Fruit fly (Drosophila melanogaster) whole organism, embryonic: Measurements from ENCODE around the gene Gyc89Da.

Experiments used
- Atf3 ChIP-seq: fragments of 200-800 bp; sonication (Bioruptor generic); optimal IDR thresholded peaks from 3 replicates; lab custom pipeline; 2016; ENCODE audit warnings: missing biosample characterization, missing genetic modification characterization
- CG1024 ChIP-seq: fragments of 200-800 bp; sonication (Bioruptor generic); IDR thresholded peaks from 2 replicates; pipeline ENCODE4 v1.3.6; 2022; ENCODE audit warnings: missing biosample characterization, missing genetic modification characterization
- CG10366 ChIP-seq: fragments of 200-800 bp; sonication (Bioruptor generic); IDR thresholded peaks from 2 replicates; pipeline ENCODE4 v1.3.6; 2022; ENCODE audit warnings: missing biosample characterization, missing genetic modification characterization
- CG10431 ChIP-seq: fragments of 200-800 bp; sonication (Bioruptor generic); optimal IDR thresholded peaks from 3 replicates; lab custom pipeline; 2018; ENCODE audit warnings: missing biosample characterization, mild to moderate bottlenecking, missing genetic modification characterization
- CG11456 ChIP-seq: fragments of 200-800 bp; sonication (Bioruptor generic); IDR thresholded peaks from 3 replicates; pipeline ENCODE4 v1.3.6; 2022; ENCODE audit warnings: missing biosample characterization, missing genetic modification characterization
- CG11560 ChIP-seq: fragments of 200-800 bp; sonication (Bioruptor generic); IDR thresholded peaks from 3 replicates; pipeline ENCODE4 v1.3.6; 2022; ENCODE audit warnings: missing biosample characterization, missing genetic modification characterization
- CG12299 ChIP-seq: fragments of 200-800 bp; sonication (Bioruptor generic); optimal IDR thresholded peaks from 2 replicates; lab custom pipeline; 2018; ENCODE audit warnings: missing biosample characterization, mild to moderate bottlenecking, missing genetic modification characterization
- CG12942 ChIP-seq: fragments of 200-800 bp; sonication (Bioruptor generic); optimal IDR thresholded peaks from 3 replicates; lab custom pipeline; 2016; ENCODE audit warnings: missing biosample characterization, missing genetic modification characterization
- CG13775 ChIP-seq: fragments of 200-800 bp; sonication (Bioruptor generic); optimal IDR thresholded peaks from 3 replicates; lab custom pipeline; 2017; ENCODE audit warnings: missing biosample characterization, mild to moderate bottlenecking, missing genetic modification characterization
- CG13894 ChIP-seq: fragments of 200-800 bp; sonication (Bioruptor generic); optimal IDR thresholded peaks from 3 replicates; lab custom pipeline; 2018; ENCODE audit warnings: missing biosample characterization, mild to moderate bottlenecking, missing genetic modification characterization, moderate library complexity
- CG14860 ChIP-seq: fragments of 200-800 bp; sonication (Bioruptor generic); IDR thresholded peaks from 3 replicates; pipeline ENCODE4 v1.3.6; 2022; ENCODE audit warnings: missing biosample characterization, missing genetic modification characterization; ENCODE audit not compliant: partially characterized antibody
- CG16779 ChIP-seq: fragments of 200-800 bp; sonication (Bioruptor generic); IDR thresholded peaks from 2 replicates; pipeline ENCODE4 v1.3.6; 2022; ENCODE audit warnings: missing biosample characterization, missing genetic modification characterization
- CG16813 ChIP-seq: fragments of 200-800 bp; sonication (Bioruptor generic); IDR thresholded peaks from 3 replicates; pipeline ENCODE4 v1.3.6; 2022; ENCODE audit warnings: missing biosample characterization, missing genetic modification characterization; ENCODE audit not compliant: partially characterized antibody
- CG1792 ChIP-seq: fragments of 200-800 bp; sonication (Bioruptor generic); optimal IDR thresholded peaks from 2 replicates; lab custom pipeline; 2016; ENCODE audit warnings: missing biosample characterization, missing genetic modification characterization
- CG18262 ChIP-seq: fragments of 200-800 bp; optimal IDR thresholded peaks from 3 replicates; lab custom pipeline; 2019; ENCODE audit warnings: missing biosample characterization, mild to moderate bottlenecking, missing genetic modification characterization, moderate library complexity
- CG2120 ChIP-seq: fragments of 200-800 bp; sonication (Bioruptor generic); optimal IDR thresholded peaks from 3 replicates; lab custom pipeline; 2016; ENCODE audit warnings: missing biosample characterization, missing genetic modification characterization
- CG3407 ChIP-seq: fragments of 200-800 bp; sonication (Bioruptor generic); optimal IDR thresholded peaks from 2 replicates; lab custom pipeline; 2018; ENCODE audit warnings: missing biosample characterization, mild to moderate bottlenecking, missing genetic modification characterization
- CG3726 ChIP-seq: fragments of 200-800 bp; sonication (Bioruptor generic); IDR thresholded peaks from 3 replicates; pipeline ENCODE4, ENCODE4 v1.3.6; 2022; ENCODE audit warnings: missing biosample characterization, missing genetic modification characterization
- CG3995 ChIP-seq: fragments of 200-800 bp; sonication (Bioruptor generic); optimal IDR thresholded peaks from 3 replicates; lab custom pipeline; 2016; ENCODE audit warnings: missing biosample characterization, missing genetic modification characterization
- CG4404 ChIP-seq: fragments of 200-800 bp; sonication (Bioruptor generic); IDR thresholded peaks from 2 replicates; pipeline ENCODE4 v1.3.6; 2022; ENCODE audit warnings: missing biosample characterization, missing genetic modification characterization
- CG5180 ChIP-seq: fragments of 200-800 bp; sonication (Bioruptor generic); optimal IDR thresholded peaks from 3 replicates; lab custom pipeline; 2017; ENCODE audit warnings: missing biosample characterization, missing genetic modification characterization, mild to moderate bottlenecking, moderate library complexity, missing genetic modification reagents
- CG6254 ChIP-seq: fragments of 200-800 bp; sonication (Bioruptor generic); optimal IDR thresholded peaks from 3 replicates; lab custom pipeline; 2017; ENCODE audit warnings: mild to moderate bottlenecking, missing biosample characterization, missing genetic modification reagents, missing genetic modification characterization
- CG6272 ChIP-seq: fragments of 200-800 bp; sonication (Bioruptor generic); IDR thresholded peaks from 2 replicates; pipeline ENCODE4 v1.3.6; 2022; ENCODE audit warnings: missing biosample characterization, missing genetic modification characterization
- CG6854 ChIP-seq: fragments of 200-800 bp; sonication (Bioruptor generic); optimal IDR thresholded peaks from 3 replicates; lab custom pipeline; 2017; ENCODE audit warnings: missing biosample characterization, mild to moderate bottlenecking, missing genetic modification characterization
- CG7372 ChIP-seq: fragments of 200-800 bp; sonication (Bioruptor generic); IDR thresholded peaks from 2 replicates; pipeline ENCODE4 v1.3.6; 2022; ENCODE audit warnings: missing biosample characterization, missing genetic modification characterization
- CG8290 ChIP-seq, 3 experiments: fragments of 200-800 bp; sonication (Bioruptor generic); optimal IDR thresholded peaks; 2 replicates each; lab custom pipeline; 2016 to 2019; ENCODE audit warnings: missing biosample characterization in 3 of 3, missing genetic modification characterization in 3 of 3, mild to moderate bottlenecking in 2 of 3, moderate library complexity in 1 of 3
- Fer3 ChIP-seq: fragments of 200-800 bp; sonication (Bioruptor generic); optimal IDR thresholded peaks from 2 replicates; lab custom pipeline; 2018; ENCODE audit warnings: missing biosample characterization, mild to moderate bottlenecking, missing genetic modification characterization, moderate library complexity
- Gsc ChIP-seq: fragments of 200-800 bp; sonication (Bioruptor generic); IDR thresholded peaks from 2 replicates; pipeline ENCODE4 v1.3.6; 2022; ENCODE audit warnings: missing biosample characterization, missing genetic modification characterization
- HLH54F ChIP-seq: fragments of 200-800 bp; sonication (Bioruptor generic); optimal IDR thresholded peaks from 3 replicates; lab custom pipeline; 2016; ENCODE audit warnings: missing biosample characterization, missing genetic modification characterization
- Hmr ChIP-seq: fragments of 200-800 bp; sonication (Bioruptor generic); optimal IDR thresholded peaks from 3 replicates; lab custom pipeline; 2017; ENCODE audit warnings: mild to moderate bottlenecking, missing biosample characterization, missing genetic modification reagents, missing genetic modification characterization
- Jarid2 ChIP-seq: fragments of 200-800 bp; sonication (Bioruptor generic); optimal IDR thresholded peaks from 3 replicates; lab custom pipeline; 2017; ENCODE audit warnings: mild to moderate bottlenecking, missing biosample characterization, missing genetic modification reagents, missing genetic modification characterization
- Nf-YA ChIP-seq: fragments of 200-800 bp; sonication (Bioruptor generic); IDR thresholded peaks from 2 replicates; pipeline ENCODE4 v1.3.6; 2022; ENCODE audit warnings: missing biosample characterization, missing genetic modification characterization
- Nf-YC ChIP-seq: fragments of 200-800 bp; optimal IDR thresholded peaks from 3 replicates; lab custom pipeline; 2019; ENCODE audit warnings: missing biosample characterization, mild to moderate bottlenecking, missing genetic modification characterization, moderate library complexity
- Ptx1 ChIP-seq: fragments of 200-800 bp; sonication (Bioruptor generic); IDR thresholded peaks from 2 replicates; pipeline ENCODE4 v1.3.6; 2022; ENCODE audit warnings: missing biosample characterization, missing genetic modification characterization
- abd-A ChIP-seq: fragments of 200-800 bp; sonication (Bioruptor generic); optimal IDR thresholded peaks from 3 replicates; lab custom pipeline; 2019; ENCODE audit warnings: missing biosample characterization, mild to moderate bottlenecking, missing genetic modification characterization, moderate library complexity
- az2 ChIP-seq: fragments of 200-800 bp; sonication (Bioruptor generic); optimal IDR thresholded peaks from 3 replicates; lab custom pipeline; 2016; ENCODE audit warnings: missing biosample characterization, missing genetic modification characterization
- cad ChIP-seq: fragments of >200 bp; optimal IDR thresholded peaks from 2 replicates; lab custom pipeline; 2017; ENCODE audit warnings: missing biosample characterization, missing genetic modification characterization
- cg ChIP-seq: fragments of 200-800 bp; sonication (Bioruptor generic); optimal IDR thresholded peaks from 3 replicates; lab custom pipeline; 2019; ENCODE audit warnings: missing biosample characterization, mild to moderate bottlenecking, missing genetic modification characterization, moderate library complexity
- croc ChIP-seq: fragments of 200-800 bp; sonication (Bioruptor generic); conservative IDR thresholded peaks from 3 replicates; pipeline ENCODE4 v1.3.6; 2022; ENCODE audit warnings: missing biosample characterization, missing genetic modification characterization
- crol ChIP-seq: fragments of 200-800 bp; sonication (Bioruptor generic); IDR thresholded peaks from 2 replicates; pipeline ENCODE4 v1.3.6; 2022; ENCODE audit warnings: missing biosample characterization, missing genetic modification characterization
- da ChIP-seq: fragments of 200-800 bp; sonication (Bioruptor generic); optimal IDR thresholded peaks from 2 replicates; lab custom pipeline; 2016; ENCODE audit warnings: missing biosample characterization, missing genetic modification characterization
- dysf ChIP-seq: fragments of 200-800 bp; sonication (Bioruptor generic); IDR thresholded peaks from 3 replicates; pipeline ENCODE4 v1.3.6; 2022; ENCODE audit warnings: missing biosample characterization, missing genetic modification characterization
- emc ChIP-seq: fragments of 200-800 bp; sonication (Bioruptor generic); optimal IDR thresholded peaks from 2 replicates; lab custom pipeline; 2016; ENCODE audit warnings: missing biosample characterization, missing genetic modification characterization
- gce ChIP-seq: fragments of 200-800 bp; sonication (Bioruptor generic); IDR thresholded peaks from 3 replicates; pipeline ENCODE4 v1.3.6; 2022; ENCODE audit warnings: missing biosample characterization, missing genetic modification characterization
- gcm2 ChIP-seq: fragments of 200-800 bp; sonication (Bioruptor generic); optimal IDR thresholded peaks from 2 replicates; lab custom pipeline; 2016; ENCODE audit warnings: missing biosample characterization, missing genetic modification characterization
- gem ChIP-seq: fragments of 200-800 bp; sonication (Bioruptor generic); optimal IDR thresholded peaks from 2 replicates; lab custom pipeline; 2019; ENCODE audit warnings: missing biosample characterization, mild to moderate bottlenecking, missing genetic modification characterization, moderate library complexity
- gsb ChIP-seq: fragments of 200-800 bp; sonication (Bioruptor generic); IDR thresholded peaks from 2 replicates; pipeline ENCODE4 v1.3.6; 2022; ENCODE audit warnings: missing biosample characterization, missing genetic modification characterization
- ham ChIP-seq: fragments of 200-800 bp; sonication (Bioruptor generic); IDR thresholded peaks from 2 replicates; pipeline ENCODE4 v1.3.6; 2022; ENCODE audit warnings: missing biosample characterization, missing genetic modification characterization
- ind ChIP-seq: fragments of 200-800 bp; sonication (Bioruptor generic); optimal IDR thresholded peaks from 3 replicates; lab custom pipeline; 2016; ENCODE audit warnings: missing biosample characterization, missing genetic modification characterization
- lola ChIP-seq, 3 experiments: fragments of >200 bp in 2 of 3; fragments of 200-800 bp in 1 of 3; sonication (Bioruptor generic) in 1 of 3; optimal IDR thresholded peaks; 2 replicates each; lab custom pipeline; 2017 to 2019; ENCODE audit warnings: missing biosample characterization in 3 of 3, missing genetic modification characterization in 3 of 3, mild to moderate bottlenecking in 1 of 3, moderate library complexity in 1 of 3
- nau ChIP-seq: fragments of 200-800 bp; sonication (Bioruptor generic); optimal IDR thresholded peaks from 3 replicates; lab custom pipeline; 2017; ENCODE audit warnings: missing biosample characterization, mild to moderate bottlenecking, missing genetic modification characterization, missing genetic modification reagents
- row ChIP-seq: fragments of 200-800 bp; sonication (Bioruptor generic); IDR thresholded peaks from 3 replicates; pipeline ENCODE4 v1.3.6; 2022; ENCODE audit warnings: missing biosample characterization, missing genetic modification characterization

Gyc89Da gene

DNA sequence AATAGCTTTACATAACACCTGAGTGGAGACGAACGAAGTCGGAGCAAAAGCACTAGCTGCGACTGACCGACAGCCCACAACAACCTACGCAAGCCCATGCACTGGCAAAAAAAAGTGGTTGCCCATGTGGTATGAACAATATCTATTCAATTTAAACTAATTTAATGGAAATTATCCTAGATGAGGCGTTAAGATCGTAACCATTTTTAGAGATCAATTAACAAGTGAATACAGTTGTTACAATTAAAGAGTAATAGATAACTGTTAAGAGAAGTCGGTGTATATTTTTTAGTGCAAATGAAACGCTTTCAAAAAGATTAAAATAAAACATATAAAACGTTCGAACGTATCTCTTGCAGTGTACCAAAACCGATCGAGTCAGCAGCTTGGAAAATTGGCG, 23.8 kb downstream of the Gyc89Da start (continued):
- TF ChIP-seq CG6854 (GFP tag; lab: Kevin White, UChicago) (no peak), CG1792 (GFP tag; lab: Kevin White, UChicago) (no peak), CG3995 (GFP tag; lab: Kevin White, UChicago) (no peak), CG12942 (GFP tag; lab: Kevin White, UChicago) (no peak), CG6254 (GFP tag; lab: Kevin White, UChicago) (peak; percentile 35), Ptx1 (GFP tag; lab: Robert Waterston, UW) (peak; percentile 49), cad (no peak), dysf (GFP tag; lab: Robert Waterston, UW) (no peak), gce (no peak), CG6272 (GFP tag; lab: Robert Waterston, UW) (no peak), row (GFP tag; lab: Robert Waterston, UW) (peak; percentile 56), Nf-YA (GFP tag; lab: Robert Waterston, UW) (no peak), CG18262 (tag; lab: Kevin White, UChicago) (peak; percentile 71), CG10366 (GFP tag; lab: Robert Waterston, UW) (0 out of 2 replicates have a peak, but pooled peaks have one; percentile 12), cg (no peak), emc (no peak), CG1024 (GFP tag; lab: Robert Waterston, UW) (no peak), crol (no peak), gcm2 (no peak), CG8290 (GFP tag; optimal IDR thresholded peaks at IDR 0.05; lab: Kevin White, UChicago) (no peak), CG8290 (tag; optimal IDR thresholded peaks at IDR 0.05; lab: Kevin White, UChicago) (no peak), CG11560 (tag; lab: Robert Waterston, UW) (no peak), CG2120 (GFP tag; lab: Kevin White, UChicago) (no peak), Fer3 (tag; lab: Kevin White, UChicago) (no peak), croc (GFP tag; lab: Robert Waterston, UW) (peak; percentile 25; the same call in 1 of the 3 replicates), CG13775 (GFP tag; lab: Kevin White, UChicago) (no peak), Atf3 (no peak), CG4404 (no peak), lola (GFP tag; optimal IDR thresholded peaks at IDR 0.05; lab: Kevin White, UChicago) (peak in 1 of 3 experiments; percentile 43), CG3407 (peak; percentile 56), CG10431 (GFP tag; lab: Kevin White, UChicago) (peak; percentile 7), CG5180 (GFP tag; lab: Kevin White, UChicago) (peak; percentile 59), az2 (peak; percentile 42), CG11456 (GFP tag; lab: Robert Waterston, UW) (no peak), CG12299 (no peak), CG16813 (GFP tag; lab: Robert Waterston, UW) (no peak), Nf-YC (tag; lab: Kevin White, UChicago) (no peak), CG3726 (GFP tag; lab: Robert Waterston, UW) (no peak), Jarid2 (GFP tag; lab: Kevin White, UChicago) (peak; percentile 4), gsb (GFP tag; lab: Robert Waterston, UW) (no peak), ind (peak; percentile 13), HLH54F (GFP tag; lab: Kevin White, UChicago) (no peak), abd-A (tag; lab: Kevin White, UChicago) (no peak), gem (tag; lab: Kevin White, UChicago) (no peak), nau (no peak), Hmr (GFP tag; lab: Kevin White, UChicago) (no peak), da (GFP tag; lab: Kevin White, UChicago) (no peak), ham (GFP tag; lab: Robert Waterston, UW) (no peak), CG7372 (GFP tag; lab: Robert Waterston, UW) (no peak), Gsc (GFP tag; lab: Robert Waterston, UW) (no peak), CG14860 (no peak), CG16779 (no peak), CG13894 (tag; lab: Kevin White, UChicago) (no peak)
